Worm (Caenorhabditis elegans) whole organism, mixed stage, embryonic: ENCODE results near the gene nhr-20.

Experiments
- M03D4.4 ChIP-seq: sonication (generic microtip); optimal IDR thresholded peaks from 2 replicates; lab custom pipeline; 2017; ENCODE audit warnings: mild to moderate bottlenecking, missing genetic modification characterization, missing compliant biosample characterization
- bed-3 ChIP-seq: fragments of 200-800 bp; sonication (Bioruptor generic); optimal IDR thresholded peaks from 3 replicates; lab custom pipeline; 2018; ENCODE audit warnings: mild to moderate bottlenecking, missing genetic modification characterization, moderate library complexity, missing compliant biosample characterization
- blmp-1 ChIP-seq: fragments of 150-350 bp; optimal IDR thresholded peaks from 2 replicates; lab custom pipeline; 2014; ENCODE audit warnings: missing biosample characterization, missing genetic modification characterization
- ceh-43 ChIP-seq: fragments of 200-800 bp; sonication (Bioruptor generic); optimal IDR thresholded peaks from 2 replicates; lab custom pipeline; 2018; ENCODE audit warnings: mild to moderate bottlenecking, missing genetic modification characterization, moderate library complexity, missing compliant biosample characterization
- ceh-83 ChIP-seq: fragments of 200-800 bp; sonication (Bioruptor generic); optimal IDR thresholded peaks from 2 replicates; lab custom pipeline; 2018; ENCODE audit warnings: mild to moderate bottlenecking, missing genetic modification characterization, missing compliant biosample characterization
- ces-1 ChIP-seq: fragments of 150-350 bp; optimal IDR thresholded peaks from 2 replicates; lab custom pipeline; 2014; ENCODE audit warnings: missing biosample characterization, missing genetic modification reagents, missing genetic modification characterization
- drap-1 ChIP-seq: fragments of 200-800 bp; sonication (Bioruptor generic); optimal IDR thresholded peaks from 3 replicates; lab custom pipeline; 2018; ENCODE audit warnings: mild to moderate bottlenecking, missing genetic modification characterization, missing compliant biosample characterization
- elt-1 ChIP-seq: sonication (generic microtip); optimal IDR thresholded peaks from 2 replicates; lab custom pipeline; 2017; ENCODE audit warnings: missing genetic modification characterization, mild to moderate bottlenecking, missing compliant biosample characterization, antibody characterized with exemption, moderate library complexity, borderline replicate concordance; ENCODE audit not compliant: insufficient read depth
- elt-3 ChIP-seq: fragments of 150-350 bp; optimal IDR thresholded peaks from 2 replicates; lab custom pipeline; 2014; ENCODE audit warnings: missing biosample characterization, missing genetic modification characterization
- flh-1 ChIP-seq: fragments of 200-800 bp; sonication (Bioruptor generic); optimal IDR thresholded peaks from 2 replicates; lab custom pipeline; 2018; ENCODE audit warnings: mild to moderate bottlenecking, missing genetic modification characterization, moderate library complexity, missing compliant biosample characterization
- hlh-1 ChIP-seq: fragments of 150-350 bp; optimal IDR thresholded peaks from 2 replicates; lab custom pipeline; 2014; ENCODE audit warnings: missing biosample characterization, missing genetic modification reagents, missing genetic modification characterization
- lin-13 ChIP-seq: fragments of 150-350 bp; optimal IDR thresholded peaks from 2 replicates; lab custom pipeline; 2014; ENCODE audit warnings: missing biosample characterization, missing genetic modification characterization
- lin-32 ChIP-seq: fragments of 200-800 bp; sonication (Bioruptor generic); optimal IDR thresholded peaks from 2 replicates; lab custom pipeline; 2018; ENCODE audit warnings: mild to moderate bottlenecking, missing genetic modification characterization, missing compliant biosample characterization
- lsy-2 ChIP-seq: fragments of 150-350 bp; optimal IDR thresholded peaks from 2 replicates; lab custom pipeline; 2014; ENCODE audit warnings: missing biosample characterization, missing genetic modification characterization
- mab-5 ChIP-seq: fragments of 150-350 bp; optimal IDR thresholded peaks from 2 replicates; lab custom pipeline; 2014; ENCODE audit warnings: missing biosample characterization, missing genetic modification characterization
- mep-1 ChIP-seq: fragments of 150-350 bp; optimal IDR thresholded peaks from 2 replicates; lab custom pipeline; 2017; ENCODE audit warnings: missing biosample characterization, missing genetic modification reagents, missing genetic modification characterization, inconsistent platforms
- nhr-12 ChIP-seq: fragments of 150-350 bp; optimal IDR thresholded peaks from 2 replicates; lab custom pipeline; 2014; ENCODE audit warnings: missing biosample characterization, missing genetic modification characterization
- nhr-2 ChIP-seq: fragments of 150-350 bp; optimal IDR thresholded peaks from 2 replicates; lab custom pipeline; 2014; ENCODE audit warnings: missing biosample characterization, missing genetic modification characterization
- nhr-237 ChIP-seq: fragments of 150-350 bp; optimal IDR thresholded peaks from 2 replicates; lab custom pipeline; 2014; ENCODE audit warnings: missing biosample characterization, missing genetic modification characterization
- nhr-28 ChIP-seq: fragments of 150-350 bp; optimal IDR thresholded peaks from 2 replicates; lab custom pipeline; 2014; ENCODE audit warnings: missing biosample characterization, missing genetic modification characterization
- snpc-4 ChIP-seq: fragments of 150-350 bp; optimal IDR thresholded peaks from 2 replicates; lab custom pipeline; 2014; ENCODE audit warnings: missing biosample characterization, missing genetic modification characterization
- sptf-1 ChIP-seq: sonication (generic microtip); optimal IDR thresholded peaks from 2 replicates; lab custom pipeline; 2017; ENCODE audit warnings: mild to moderate bottlenecking, missing genetic modification characterization, moderate library complexity, missing compliant biosample characterization
- unc-120 ChIP-seq: sonication (generic microtip); optimal IDR thresholded peaks from 2 replicates; lab custom pipeline; 2017; ENCODE audit warnings: missing genetic modification characterization, missing compliant biosample characterization; ENCODE audit not compliant: poor library complexity, severe bottlenecking
- unc-39 ChIP-seq: fragments of 150-350 bp; optimal IDR thresholded peaks from 2 replicates; lab custom pipeline; 2014; ENCODE audit warnings: missing biosample characterization, missing genetic modification characterization
- unc-62 ChIP-seq: fragments of 150-350 bp; optimal IDR thresholded peaks from 2 replicates; lab custom pipeline; 2014; ENCODE audit warnings: missing biosample characterization, missing genetic modification reagents, missing genetic modification characterization
- zip-8 ChIP-seq: fragments of 150-350 bp; optimal IDR thresholded peaks from 2 replicates; lab custom pipeline; 2014; ENCODE audit warnings: missing biosample characterization, missing genetic modification characterization

Gene nhr-20

ce11 chrIII:4221527-4221926 is 11.5 kb downstream of the nhr-20 start:
- TF ChIP-seq nhr-237 (tag; lab: Kevin White, UChicago), result no peak
- no peak for TF ChIP-seq mep-1
- no peak for TF ChIP-seq elt-3 (tag; lab: Kevin White, UChicago)
- no peak for TF ChIP-seq snpc-4

ce11 chrIII:4220864-4221263 is 12.2 kb downstream of the nhr-20 start:
- no peak for TF ChIP-seq M03D4.4 (tag; lab: Kevin White, UChicago)
- TF ChIP-seq bed-3, result no peak
- no peak for TF ChIP-seq lsy-2 (tag; lab: Kevin White, UChicago)
- TF ChIP-seq mab-5 (tag; lab: Kevin White, UChicago), result no peak
- no peak for TF ChIP-seq unc-39 (tag; lab: Kevin White, UChicago)
- no peak for TF ChIP-seq elt-1 (tag; lab: Kevin White, UChicago)
- TF ChIP-seq nhr-237 (tag; lab: Kevin White, UChicago), result no peak
- TF ChIP-seq unc-120 (tag; lab: Kevin White, UChicago), result no peak
- no peak for TF ChIP-seq flh-1 (GFP tag; lab: Kevin White, UChicago)
- TF ChIP-seq hlh-1, result no peak
- TF ChIP-seq ceh-83 (GFP tag; lab: Kevin White, UChicago), result no peak

ce11 chrIII:4210661-4211060 is 22.4 kb downstream of the nhr-20 start:
- TF ChIP-seq hlh-1 (no peak), flh-1 (GFP tag; lab: Kevin White, UChicago) (no peak), drap-1 (GFP tag; lab: Kevin White, UChicago) (no peak), lin-32 (GFP tag; lab: Kevin White, UChicago) (no peak), sptf-1 (tag; lab: Kevin White, UChicago) (no peak), M03D4.4 (tag; lab: Kevin White, UChicago) (no peak), nhr-2 (tag; lab: Kevin White, UChicago) (no peak)

ce11 chrIII:4209188-4209587 is 23.8 kb downstream of the nhr-20 start, which contains the start of gene phlp-2:
Gene phlp-2, plus strand, starts transcription at chrIII:4209488.
- no peak for TF ChIP-seq M03D4.4 (tag; lab: Kevin White, UChicago)
- TF ChIP-seq snpc-4, result no peak
- TF ChIP-seq elt-3 (tag; lab: Kevin White, UChicago), result no peak

ce11 chrIII:4208210-4208609 is 24.8 kb downstream of the nhr-20 start:
- no peak for TF ChIP-seq sptf-1 (tag; lab: Kevin White, UChicago)
- TF ChIP-seq zip-8 (tag; lab: Kevin White, UChicago), result no peak
- TF ChIP-seq blmp-1 (tag; lab: Kevin White, UChicago), result no peak
- no peak for TF ChIP-seq nhr-28 (tag; lab: Kevin White, UChicago)
- TF ChIP-seq snpc-4, result no peak
- no peak for TF ChIP-seq nhr-12 (tag; lab: Kevin White, UChicago)
- no peak for TF ChIP-seq bed-3

ce11 chrIII:4205751-4206327 is 27.2 kb downstream of the nhr-20 start, which contains the start of gene R74.8:
Gene R74.8, plus strand, starts transcription at chrIII:4206277.
- TF ChIP-seq lin-13 (tag; lab: Kevin White, UChicago), result no peak
- peak; percentile 13 for TF ChIP-seq unc-62 (GFP tag; lab: Kevin White, UChicago)
- TF ChIP-seq, all 35 proteins: peak for 1

- no peak for TF ChIP-seq drap-1 (GFP tag; lab: Kevin White, UChicago)
- TF ChIP-seq unc-39 (tag; lab: Kevin White, UChicago), result no peak
- TF ChIP-seq, all 35 proteins: peak for 0
Measured at ce11 chrIII:4204964-4205363, 28.1 kb downstream of the nhr-20 start.

- TF ChIP-seq unc-120 (tag; lab: Kevin White, UChicago) (no peak), ceh-43 (GFP tag; lab: Kevin White, UChicago) (no peak), lin-32 (GFP tag; lab: Kevin White, UChicago) (no peak), ces-1 (GFP tag; lab: Kevin White, UChicago) (peak; percentile 14)
Measured at ce11 chrIII:4204072-4204471, 28.9 kb downstream of the nhr-20 start, which contains the start of the genes pelo-1 and R74.7. Gene pelo-1, minus strand, starts transcription at chrIII:4204222. Gene R74.7, plus strand, starts transcription at chrIII:4204429.
